Worm (Caenorhabditis elegans): ENCODE measurements around the gene C35D10.10.

The C35D10.10 gene

DNA sequence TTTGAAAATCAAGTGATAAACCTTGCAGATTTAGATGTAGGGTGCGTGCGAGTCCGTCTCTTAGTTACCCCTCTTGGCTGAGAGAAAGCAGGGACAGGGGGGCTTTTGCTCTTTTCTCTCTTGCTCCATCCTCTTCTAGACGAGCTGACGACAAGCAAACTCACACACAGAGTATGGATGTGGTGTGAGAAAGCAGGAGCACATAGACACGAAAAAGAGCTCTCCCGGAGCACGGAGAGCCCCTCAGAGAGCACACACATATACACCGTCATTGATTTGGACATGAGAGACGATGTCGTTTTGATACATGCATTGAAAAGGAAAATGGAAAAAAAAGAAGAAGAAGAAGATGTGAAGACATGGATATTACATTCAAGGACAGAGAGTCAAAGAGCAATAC lies 14.1 kb upstream of the C35D10.10 start:
- TF ChIP-seq hmg-1.1 (GFP tag; IDR thresholded peaks at IDR 0.05) (peak; percentile 53; the same call in 1 of the 2 replicates), cey-2 (tag; optimal IDR thresholded peaks at IDR 0.05; ENCODE audit: borderline replicate concordance, insufficient read depth) (no peak), nhr-25 (tag; optimal IDR thresholded peaks at IDR 0.05; ENCODE audit: borderline replicate concordance, insufficient read depth) (no peak), unc-62 (GFP tag; optimal IDR thresholded peaks at IDR 0.05 in 1 of 2) (peak in 1 of 2 experiments; percentile 77), unc-62 (tag; optimal IDR thresholded peaks at IDR 0.05) (no peak), lin-15B (tag; optimal IDR thresholded peaks at IDR 0.05) (no peak), daf-19 (GFP tag; conservative IDR thresholded peaks at IDR 0.05) (no peak), daf-12 (tag; optimal IDR thresholded peaks at IDR 0.05) (no peak), mxl-3 (GFP tag; optimal IDR thresholded peaks at IDR 0.05) (no peak)

DNA sequence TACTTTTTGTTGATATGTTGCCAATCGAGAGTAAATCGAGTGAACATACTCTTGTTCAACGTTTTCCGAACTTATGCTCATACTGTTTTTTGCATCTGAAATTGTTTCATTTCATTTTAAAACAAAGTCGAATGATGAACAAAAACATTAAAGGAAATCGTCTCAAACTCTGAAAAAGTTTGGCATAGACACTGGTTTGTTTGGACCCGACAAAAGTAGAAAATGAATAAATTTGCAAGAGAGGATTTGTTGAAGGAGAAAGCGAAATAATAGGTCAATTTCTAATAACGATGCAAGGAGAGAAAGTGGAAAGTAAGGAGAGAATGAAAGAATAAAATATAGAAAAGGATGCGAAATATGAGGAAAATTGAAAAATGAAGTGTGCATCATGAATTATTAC lies 13.1 kb upstream of the C35D10.10 start, which contains the start of gene C35D10.12:
C35D10.12 (minus strand) TSS at position 101 of the 400 bp plus-strand sequence.
- no peak for TF ChIP-seq tag-97 (GFP tag; IDR thresholded peaks at IDR 0.05)
- TF ChIP-seq zag-1 (tag; optimal IDR thresholded peaks at IDR 0.05), result no peak
- TF ChIP-seq dmd-6 (GFP tag; IDR thresholded peaks at IDR 0.05), result no peak
- no peak for TF ChIP-seq duxl-1 (tag; optimal IDR thresholded peaks at IDR 0.05; ENCODE audit: poor library complexity)
- no peak for TF ChIP-seq ceh-32 (tag; optimal IDR thresholded peaks at IDR 0.05; ENCODE audit: poor library complexity)
- no peak for TF ChIP-seq Y48G9A.11 (GFP tag; IDR thresholded peaks at IDR 0.05)

DNA sequence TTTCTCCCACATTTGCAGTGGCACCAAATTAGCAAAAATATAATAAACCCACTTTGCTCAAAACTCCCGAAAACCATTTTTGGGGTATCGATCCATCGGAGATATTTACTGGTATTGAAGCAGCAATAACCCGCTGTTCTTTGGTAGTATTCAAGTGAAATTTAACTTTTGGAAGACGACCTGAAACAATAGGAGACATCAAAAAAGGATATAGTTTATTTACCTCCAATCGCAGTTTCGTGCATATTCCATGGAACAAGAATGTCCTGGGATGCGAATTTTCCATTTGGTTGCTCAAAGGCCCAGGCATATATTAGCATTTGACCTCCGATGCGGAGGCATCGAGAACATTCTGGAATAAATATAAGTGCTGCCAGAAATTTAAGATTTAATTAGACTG lies 11.8 kb upstream of the C35D10.10 start:
- TF ChIP-seq aha-1 (tag), result peak; percentile 96
- TF ChIP-seq Y48G9A.11 (GFP tag; IDR thresholded peaks at IDR 0.05), result no peak

DNA sequence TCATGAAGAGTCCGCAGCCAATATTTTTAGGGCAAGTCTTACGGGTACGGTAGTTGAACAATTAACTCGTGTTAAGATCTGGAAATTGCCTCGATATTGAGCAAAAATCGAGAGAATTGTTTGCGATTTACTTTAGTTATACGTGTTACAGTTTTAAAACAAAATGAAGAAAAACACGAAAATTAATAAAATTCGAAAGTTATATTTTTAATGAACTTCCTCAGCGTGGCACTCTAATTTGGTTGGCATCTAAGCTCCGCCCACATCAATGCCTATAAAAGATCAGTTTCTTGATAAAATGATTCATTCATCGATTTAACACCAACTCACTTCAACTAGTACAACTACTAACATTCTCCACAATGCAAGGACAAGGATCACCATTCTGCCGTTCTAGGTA lies 8.9 kb upstream of the C35D10.10 start, which contains the start of gene gipc-1:
gipc-1 (plus strand) TSS at position 301 of the 400 bp plus-strand sequence.
- TF ChIP-seq attf-4 (tag; optimal IDR thresholded peaks at IDR 0.05) (no peak), hlh-30 (tag; optimal IDR thresholded peaks at IDR 0.05; ENCODE audit: insufficient read depth) (no peak), Y105C5A.15 (GFP tag; IDR thresholded peaks at IDR 0.05) (no peak), vab-7 (GFP tag; IDR thresholded peaks at IDR 0.05) (no peak), mxl-3 (GFP tag; optimal IDR thresholded peaks at IDR 0.05) (no peak), egl-43 (GFP tag; IDR thresholded peaks at IDR 0.05) (no peak), nhr-237 (tag; optimal IDR thresholded peaks at IDR 0.05) (no peak), nhr-28 (tag; optimal IDR thresholded peaks at IDR 0.05) (no peak), mdt-29 (GFP tag; IDR thresholded peaks at IDR 0.05) (no peak), mep-1 (tag; optimal IDR thresholded peaks at IDR 0.05) (no peak)

DNA sequence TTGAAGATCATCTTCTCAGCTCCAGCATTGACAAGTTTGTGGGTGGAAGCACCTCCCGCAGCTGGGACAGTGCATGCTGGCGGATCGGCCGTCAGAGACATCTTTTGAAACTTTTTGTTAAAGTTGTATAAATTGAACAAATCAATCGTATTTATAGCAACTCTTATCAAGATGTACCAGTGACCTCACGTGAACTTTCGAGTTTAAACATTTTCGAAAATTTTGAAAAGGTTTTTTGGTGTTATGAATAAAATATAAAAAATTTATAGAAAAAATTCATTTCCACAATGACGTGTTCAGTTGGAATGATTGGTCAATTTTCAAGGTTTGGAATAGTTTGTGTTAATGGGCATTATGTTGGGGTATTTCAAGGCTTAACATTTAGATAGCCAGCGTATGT lies 7.0 kb upstream of the C35D10.10 start, which contains the start of the genes msd-4 and C35D10.3:
msd-4 (minus strand) TSS at position 101 of the 400 bp plus-strand sequence.
C35D10.3 (plus strand) TSS at position 279 of the 400 bp plus-strand sequence.
- TF ChIP-seq ama-1 (optimal IDR thresholded peaks at IDR 0.05), result no peak
- no peak for TF ChIP-seq nhr-25 (tag; optimal IDR thresholded peaks at IDR 0.05; ENCODE audit: borderline replicate concordance, insufficient read depth)
- no peak for TF ChIP-seq nhr-77 (tag; optimal IDR thresholded peaks at IDR 0.05)
- no peak for TF ChIP-seq skn-1 (tag; optimal IDR thresholded peaks at IDR 0.05)
- no peak for TF ChIP-seq F26F4.8 (GFP tag; conservative IDR thresholded peaks at IDR 0.05)
- no peak for TF ChIP-seq pqm-1 (tag; optimal IDR thresholded peaks at IDR 0.05)
- no peak for TF ChIP-seq ceh-44 (GFP tag; IDR thresholded peaks at IDR 0.05)
- TF ChIP-seq unc-62 (GFP tag; optimal IDR thresholded peaks at IDR 0.05 in 1 of 2), result no peak
- no peak for TF ChIP-seq unc-62 (tag; optimal IDR thresholded peaks at IDR 0.05)
- no peak for TF ChIP-seq ZK337.2 (GFP tag; IDR thresholded peaks at IDR 0.05)
- TF ChIP-seq ces-1 (GFP tag; optimal IDR thresholded peaks at IDR 0.05), result no peak
- no peak for TF ChIP-seq nhr-237 (tag; optimal IDR thresholded peaks at IDR 0.05)
- TF ChIP-seq pha-4 (GFP tag; IDR thresholded peaks at IDR 0.05), result no peak
- TF ChIP-seq pha-4 (tag; optimal IDR thresholded peaks at IDR 0.05), result no peak
- TF ChIP-seq ztf-11 (tag; optimal IDR thresholded peaks at IDR 0.05), result no peak

Data from whole organism, L4 larva.